Fruit fly (Drosophila melanogaster) whole organism, embryonic: ENCODE measurements around the gene lectin-33A.

Source experiments
- CG10431 ChIP-seq: fragments of 200-800 bp; sonication (Bioruptor generic); optimal IDR thresholded peaks from 3 replicates; lab custom pipeline; 2018; ENCODE audit warnings: missing biosample characterization, mild to moderate bottlenecking, missing genetic modification characterization
- CG10654 ChIP-seq: fragments of 200-800 bp; sonication (Bioruptor generic); optimal IDR thresholded peaks from 2 replicates; lab custom pipeline; 2016; ENCODE audit warnings: missing biosample characterization, missing genetic modification characterization
- CG12071 ChIP-seq: fragments of 200-800 bp; sonication (Bioruptor generic); optimal IDR thresholded peaks from 3 replicates; lab custom pipeline; 2018; ENCODE audit warnings: missing biosample characterization, mild to moderate bottlenecking, missing genetic modification characterization
- CG1233 ChIP-seq: fragments of 200-800 bp; sonication (Bioruptor generic); optimal IDR thresholded peaks from 4 replicates; lab custom pipeline; 2018; ENCODE audit warnings: missing biosample characterization, mild to moderate bottlenecking, missing genetic modification characterization
- CG12744 ChIP-seq: fragments of 200-800 bp; sonication (Bioruptor generic); optimal IDR thresholded peaks from 2 replicates; lab custom pipeline; 2016; ENCODE audit warnings: missing biosample characterization, missing genetic modification characterization
- CG14441 ChIP-seq: fragments of 200-800 bp; sonication (Bioruptor generic); IDR thresholded peaks from 2 replicates; pipeline ENCODE4 v1.3.6; 2022; ENCODE audit warnings: missing biosample characterization, missing genetic modification characterization
- CG14710 ChIP-seq: fragments of 200-800 bp; sonication (Bioruptor generic); optimal IDR thresholded peaks from 3 replicates; lab custom pipeline; 2019; ENCODE audit warnings: missing biosample characterization, mild to moderate bottlenecking, missing genetic modification characterization, moderate library complexity
- CG16813 ChIP-seq: fragments of 200-800 bp; sonication (Bioruptor generic); IDR thresholded peaks from 3 replicates; pipeline ENCODE4 v1.3.6; 2022; ENCODE audit warnings: missing biosample characterization, missing genetic modification characterization; ENCODE audit not compliant: partially characterized antibody
- CG16815 ChIP-seq: fragments of 200-800 bp; sonication (Bioruptor generic); optimal IDR thresholded peaks from 3 replicates; lab custom pipeline; 2017; ENCODE audit warnings: missing biosample characterization, mild to moderate bottlenecking, missing genetic modification characterization
- CG17328 ChIP-seq: fragments of 200-800 bp; sonication (Bioruptor generic); IDR thresholded peaks from 2 replicates; pipeline ENCODE4 v1.3.6; 2022; ENCODE audit warnings: missing biosample characterization, missing genetic modification characterization
- CG17829 ChIP-seq: fragments of 200-800 bp; optimal IDR thresholded peaks from 2 replicates; lab custom pipeline; 2019; ENCODE audit warnings: missing biosample characterization, mild to moderate bottlenecking, missing genetic modification characterization, moderate library complexity
- CG31441 ChIP-seq: fragments of 200-800 bp; sonication (Bioruptor generic); IDR thresholded peaks from 2 replicates; pipeline ENCODE4 v1.3.6; 2022; ENCODE audit warnings: missing biosample characterization, missing genetic modification characterization
- CG32772 ChIP-seq: fragments of 200-800 bp; sonication (Bioruptor generic); IDR thresholded peaks from 2 replicates; pipeline ENCODE4 v1.3.6; 2022; ENCODE audit warnings: missing biosample characterization, missing genetic modification characterization
- CG3995 ChIP-seq: fragments of 200-800 bp; sonication (Bioruptor generic); optimal IDR thresholded peaks from 3 replicates; lab custom pipeline; 2016; ENCODE audit warnings: missing biosample characterization, missing genetic modification characterization
- CG6175 ChIP-seq: fragments of 200-800 bp; sonication (Bioruptor generic); IDR thresholded peaks from 3 replicates; pipeline ENCODE4 v1.3.6; 2022; ENCODE audit warnings: missing biosample characterization, missing genetic modification characterization
- CG7745 ChIP-seq: fragments of 200-800 bp; sonication (Bioruptor generic); optimal IDR thresholded peaks from 2 replicates; lab custom pipeline; 2018; ENCODE audit warnings: missing biosample characterization, mild to moderate bottlenecking, missing genetic modification characterization, moderate library complexity
- CG8290 ChIP-seq, 3 experiments: fragments of 200-800 bp; sonication (Bioruptor generic); optimal IDR thresholded peaks; 2 replicates each; lab custom pipeline; 2016 to 2019; ENCODE audit warnings: missing biosample characterization in 3 of 3, missing genetic modification characterization in 3 of 3, mild to moderate bottlenecking in 2 of 3, moderate library complexity in 1 of 3
- CG8359 ChIP-seq: fragments of 200-800 bp; sonication (Bioruptor generic); optimal IDR thresholded peaks from 2 replicates; lab custom pipeline; 2017; ENCODE audit warnings: missing biosample characterization, mild to moderate bottlenecking, missing genetic modification characterization, borderline replicate concordance
- CG9437 ChIP-seq: fragments of 200-800 bp; sonication (Bioruptor generic); optimal IDR thresholded peaks from 2 replicates; lab custom pipeline; 2018; ENCODE audit warnings: missing biosample characterization, mild to moderate bottlenecking, missing genetic modification characterization
- CHES-1-like ChIP-seq: fragments of 200-800 bp; sonication (Bioruptor generic); optimal IDR thresholded peaks from 2 replicates; lab custom pipeline; 2016; ENCODE audit warnings: missing biosample characterization, missing genetic modification characterization
- CTCF ChIP-seq: fragments of 200-800 bp; sonication (Bioruptor generic); optimal IDR thresholded peaks from 2 replicates; lab custom pipeline; 2017; ENCODE audit warnings: missing biosample characterization, mild to moderate bottlenecking, missing genetic modification characterization, moderate library complexity
- Fer3 ChIP-seq: fragments of 200-800 bp; sonication (Bioruptor generic); optimal IDR thresholded peaks from 2 replicates; lab custom pipeline; 2018; ENCODE audit warnings: missing biosample characterization, mild to moderate bottlenecking, missing genetic modification characterization, moderate library complexity
- HLH3B ChIP-seq: fragments of 200-800 bp; sonication (Bioruptor generic); IDR thresholded peaks from 2 replicates; pipeline ENCODE4 v1.3.6; 2022; ENCODE audit warnings: missing biosample characterization, missing genetic modification characterization
- HLH4C ChIP-seq: fragments of 200-800 bp; sonication (Bioruptor generic); IDR thresholded peaks from 3 replicates; pipeline ENCODE4 v1.3.6; 2022; ENCODE audit warnings: missing biosample characterization, missing genetic modification characterization; ENCODE audit not compliant: partially characterized antibody
- HLHmδ ChIP-seq: fragments of 200-800 bp; sonication (Bioruptor generic); optimal IDR thresholded peaks from 2 replicates; lab custom pipeline; 2018; ENCODE audit warnings: missing biosample characterization, mild to moderate bottlenecking, missing genetic modification characterization, moderate library complexity
- HmgZ ChIP-seq: fragments of 200-800 bp; sonication (Bioruptor generic); optimal IDR thresholded peaks from 2 replicates; lab custom pipeline; 2018; ENCODE audit warnings: missing biosample characterization, mild to moderate bottlenecking, missing genetic modification characterization
- NC2α ChIP-seq: fragments of 200-800 bp; sonication (Bioruptor generic); optimal IDR thresholded peaks from 2 replicates; lab custom pipeline; 2016; ENCODE audit warnings: missing biosample characterization, missing genetic modification characterization
- Nf-YB ChIP-seq: fragments of 200-800 bp; sonication (Bioruptor generic); optimal IDR thresholded peaks from 3 replicates; lab custom pipeline; 2019; ENCODE audit warnings: missing biosample characterization, mild to moderate bottlenecking, missing genetic modification characterization, moderate library complexity
- Oli ChIP-seq: fragments of 200-800 bp; sonication (Bioruptor generic); optimal IDR thresholded peaks from 2 replicates; lab custom pipeline; 2018; ENCODE audit warnings: missing biosample characterization, mild to moderate bottlenecking, missing genetic modification characterization, moderate library complexity
- Trl ChIP-seq, 3 experiments: fragments of >200 bp in 2 of 3; fragments of 200-800 bp in 1 of 3; sonication (Bioruptor generic) in 1 of 3; optimal IDR thresholded peaks; 2 replicates in 1 of 3; 3 replicates in 2 of 3; lab custom pipeline; 2016 to 2017; ENCODE audit warnings: missing biosample characterization in 1 of 3, missing genetic modification characterization in 1 of 3
- ap ChIP-seq: fragments of 200-800 bp; sonication (Bioruptor generic); IDR thresholded peaks from 2 replicates; pipeline ENCODE4 v1.3.6; 2022; ENCODE audit warnings: missing biosample characterization, missing genetic modification characterization
- az2 ChIP-seq: fragments of 200-800 bp; sonication (Bioruptor generic); optimal IDR thresholded peaks from 3 replicates; lab custom pipeline; 2016; ENCODE audit warnings: missing biosample characterization, missing genetic modification characterization
- dm ChIP-seq: fragments of 200-800 bp; sonication (Bioruptor generic); optimal IDR thresholded peaks from 3 replicates; lab custom pipeline; 2016; ENCODE audit warnings: missing biosample characterization, missing genetic modification characterization
- emc ChIP-seq: fragments of 200-800 bp; sonication (Bioruptor generic); optimal IDR thresholded peaks from 2 replicates; lab custom pipeline; 2016; ENCODE audit warnings: missing biosample characterization, missing genetic modification characterization
- fd64A ChIP-seq: fragments of 200-800 bp; sonication (Bioruptor generic); optimal IDR thresholded peaks from 3 replicates; lab custom pipeline; 2018; ENCODE audit warnings: missing biosample characterization, mild to moderate bottlenecking, missing genetic modification characterization
- gcm ChIP-seq: fragments of 200-800 bp; sonication (Bioruptor generic); optimal IDR thresholded peaks from 2 replicates; lab custom pipeline; 2019; ENCODE audit warnings: missing biosample characterization, mild to moderate bottlenecking, missing genetic modification characterization, moderate library complexity
- gsb-n ChIP-seq: fragments of 200-800 bp; sonication (Bioruptor generic); optimal IDR thresholded peaks from 3 replicates; lab custom pipeline; 2018; ENCODE audit warnings: missing biosample characterization, mild to moderate bottlenecking, missing genetic modification characterization
- hbn ChIP-seq: fragments of 200-800 bp; sonication (Bioruptor generic); IDR thresholded peaks from 2 replicates; pipeline ENCODE4 v1.3.6; 2022; ENCODE audit warnings: missing biosample characterization, missing genetic modification characterization; ENCODE audit not compliant: partially characterized antibody
- her ChIP-seq: fragments of 200-800 bp; sonication (Bioruptor generic); optimal IDR thresholded peaks from 2 replicates; lab custom pipeline; 2016; ENCODE audit warnings: missing biosample characterization, missing genetic modification characterization
- jigr1 ChIP-seq: fragments of 200-800 bp; sonication (Bioruptor generic); IDR thresholded peaks from 3 replicates; pipeline ENCODE4 v1.3.6; 2022; ENCODE audit warnings: missing biosample characterization, missing genetic modification characterization
- mam ChIP-seq: fragments of 200-800 bp; sonication (Bioruptor generic); optimal IDR thresholded peaks from 3 replicates; lab custom pipeline; 2016; ENCODE audit warnings: missing biosample characterization, missing genetic modification characterization
- org-1 ChIP-seq: fragments of 200-800 bp; sonication (Bioruptor generic); optimal IDR thresholded peaks from 2 replicates; lab custom pipeline; 2017; ENCODE audit warnings: missing biosample characterization, missing genetic modification characterization
- pfk ChIP-seq: fragments of 200-800 bp; sonication (Bioruptor generic); optimal IDR thresholded peaks from 2 replicates; lab custom pipeline; 2018; ENCODE audit warnings: missing biosample characterization, mild to moderate bottlenecking, missing genetic modification characterization, moderate library complexity
- row ChIP-seq: fragments of 200-800 bp; sonication (Bioruptor generic); IDR thresholded peaks from 3 replicates; pipeline ENCODE4 v1.3.6; 2022; ENCODE audit warnings: missing biosample characterization, missing genetic modification characterization
- sisA ChIP-seq: fragments of 200-800 bp; sonication (Bioruptor generic); IDR thresholded peaks from 2 replicates; pipeline ENCODE4 v1.3.6; 2022; ENCODE audit warnings: missing biosample characterization, missing genetic modification characterization
- slp2 ChIP-seq: fragments of 200-800 bp; sonication (Bioruptor generic); optimal IDR thresholded peaks from 2 replicates; lab custom pipeline; 2016; ENCODE audit warnings: missing biosample characterization, missing genetic modification characterization
- sna ChIP-seq: fragments of 200-800 bp; sonication (Bioruptor generic); IDR thresholded peaks from 2 replicates; pipeline ENCODE4 v1.3.6; 2022; ENCODE audit warnings: missing biosample characterization, missing genetic modification characterization; ENCODE audit not compliant: partially characterized antibody
- wor ChIP-seq: fragments of 200-800 bp; sonication (Bioruptor generic); IDR thresholded peaks from 2 replicates; pipeline ENCODE4 v1.3.6; 2022; ENCODE audit warnings: missing biosample characterization, missing genetic modification characterization
- zfh1 ChIP-seq: fragments of 200-800 bp; sonication (Bioruptor generic); IDR thresholded peaks from 3 replicates; pipeline ENCODE4 v1.3.6; 2022; ENCODE audit warnings: missing biosample characterization, missing genetic modification characterization

lectin-33A gene

dm6 chr2L:10967257-10968008, 34.4 kb upstream of the lectin-33A start (continued):
- no peak for TF ChIP-seq Fer3 (tag; lab: Kevin White, UChicago)
- no peak for TF ChIP-seq jigr1
- TF ChIP-seq dm: peak; percentile 66
- TF ChIP-seq HLH4C (GFP tag; lab: Robert Waterston, UW): 0 out of 3 replicates have a peak, but pooled peaks have one; percentile 37
- no peak for TF ChIP-seq CG8359 (GFP tag; lab: Kevin White, UChicago)
- TF ChIP-seq her (GFP tag; lab: Kevin White, UChicago): peak; percentile 41
- TF ChIP-seq sna (GFP tag; lab: Robert Waterston, UW): no peak
- TF ChIP-seq gsb-n: no peak
- TF ChIP-seq Nf-YB (GFP tag; lab: Kevin White, UChicago): peak; percentile 89
- no peak for TF ChIP-seq CG17829 (tag; lab: Kevin White, UChicago)
- TF ChIP-seq hbn: 0 out of 2 replicates have a peak, but pooled peaks have one; percentile 10
- no peak for TF ChIP-seq slp2
- TF ChIP-seq CG17328 (GFP tag; lab: Robert Waterston, UW): 0 out of 2 replicates have a peak, but pooled peaks have one; percentile 32
- TF ChIP-seq mam (GFP tag; lab: Kevin White, UChicago): peak; percentile 24
- TF ChIP-seq HLHmδ (GFP tag; lab: Kevin White, UChicago): peak; percentile 73
- no peak for TF ChIP-seq CG3995 (GFP tag; lab: Kevin White, UChicago)
- TF ChIP-seq CG16813 (GFP tag; lab: Robert Waterston, UW): 0 out of 3 replicates have a peak, but pooled peaks have one; percentile 13
- TF ChIP-seq CG9437: no peak
- no peak for TF ChIP-seq CG1233 (GFP tag; lab: Kevin White, UChicago)
- TF ChIP-seq NC2α (GFP tag; lab: Kevin White, UChicago): peak; percentile 6
- TF ChIP-seq CG14441 (GFP tag; lab: Robert Waterston, UW): no peak
- TF ChIP-seq CHES-1-like (GFP tag; lab: Kevin White, UChicago): no peak
- no peak for TF ChIP-seq CG8290 (GFP tag; optimal IDR thresholded peaks at IDR 0.05; lab: Kevin White, UChicago)
- peak in 1 of 2 experiments; percentile 50 for TF ChIP-seq CG8290 (tag; optimal IDR thresholded peaks at IDR 0.05; lab: Kevin White, UChicago)
- no peak for TF ChIP-seq CG12744 (GFP tag; lab: Kevin White, UChicago)
- TF ChIP-seq row (GFP tag; lab: Robert Waterston, UW): peak; percentile 77
- TF ChIP-seq zfh1: no peak
- no peak for TF ChIP-seq emc (GFP tag; lab: Kevin White, UChicago)
- peak; percentile 69 to 84 for TF ChIP-seq Trl (optimal IDR thresholded peaks at IDR 0.05; lab: Kevin White, UChicago)
- TF ChIP-seq Trl (GFP tag; optimal IDR thresholded peaks at IDR 0.05; lab: Kevin White, UChicago): peak; percentile 64
- TF ChIP-seq CG6175 (GFP tag; lab: Robert Waterston, UW): 0 out of 3 replicates have a peak, but pooled peaks have one; percentile 21
- no peak for TF ChIP-seq CG12071
- TF ChIP-seq CG10431 (GFP tag; lab: Kevin White, UChicago): no peak
- no peak for TF ChIP-seq sisA
- no peak for TF ChIP-seq pfk (GFP tag; lab: Kevin White, UChicago)
- peak; percentile 54 for TF ChIP-seq gcm (GFP tag; lab: Kevin White, UChicago)
- TF ChIP-seq CG7745 (tag; lab: Kevin White, UChicago): no peak
- no peak for TF ChIP-seq CG10654
- TF ChIP-seq ap (GFP tag; lab: Robert Waterston, UW): no peak
- TF ChIP-seq fd64A: no peak
- TF ChIP-seq HmgZ: no peak
- no peak for TF ChIP-seq Oli (tag; lab: Kevin White, UChicago)
- no peak; the same call in 1 of the 2 replicates for TF ChIP-seq CG31441 (GFP tag; lab: Robert Waterston, UW)
- TF ChIP-seq CG32772: no peak
- no peak for TF ChIP-seq wor (GFP tag; lab: Robert Waterston, UW)
- TF ChIP-seq HLH3B (GFP tag; lab: Robert Waterston, UW): 0 out of 2 replicates have a peak, but pooled peaks have one; percentile 18
- no peak for TF ChIP-seq CG14710 (tag; lab: Kevin White, UChicago)
- TF ChIP-seq CG16815 (GFP tag; lab: Kevin White, UChicago): no peak
- no peak for TF ChIP-seq org-1 (GFP tag; lab: Kevin White, UChicago)
- TF ChIP-seq az2 (GFP tag; lab: Kevin White, UChicago): no peak
- no peak for TF ChIP-seq CTCF
